Fruit fly (Drosophila melanogaster): ENCODE results near the gene CG31510.

The CG31510 gene

dm6 chr3R:25122736-25123211 lies at the start of gene CG31510, which contains the start of gene TTLL5 (continued):
- no peak for TF ChIP-seq CG13123 (GFP tag; optimal IDR thresholded peaks at IDR 0.05)
- no peak for TF ChIP-seq CG8478 (optimal IDR thresholded peaks at IDR 0.05)
- TF ChIP-seq CG4617 (GFP tag; optimal IDR thresholded peaks at IDR 0.05; ENCODE audit: borderline replicate concordance) = peak; percentile 49
- TF ChIP-seq CG30431 (GFP tag; optimal IDR thresholded peaks at IDR 0.05) = no peak
- TF ChIP-seq CG17912 (GFP tag; optimal IDR thresholded peaks at IDR 0.05) = no peak
- peak; percentile 42 for TF ChIP-seq Sox100B (GFP tag; optimal IDR thresholded peaks at IDR 0.05)
- TF ChIP-seq br (optimal IDR thresholded peaks at IDR 0.05) = no peak
- TF ChIP-seq ap (GFP tag; IDR thresholded peaks at IDR 0.05) = no peak
- no peak for TF ChIP-seq Hr51 (GFP tag; optimal IDR thresholded peaks at IDR 0.05)
- no peak for TF ChIP-seq Usf (GFP tag; optimal IDR thresholded peaks at IDR 0.05)
- no peak for TF ChIP-seq cg (GFP tag; optimal IDR thresholded peaks at IDR 0.05)
- TF ChIP-seq CG12942 (GFP tag; optimal IDR thresholded peaks at IDR 0.05) = no peak
- TF ChIP-seq MTF-1 (GFP tag; optimal IDR thresholded peaks at IDR 0.05; ENCODE audit: borderline replicate concordance) = no peak
- TF ChIP-seq ATbp (GFP tag; optimal IDR thresholded peaks at IDR 0.05) = no peak
- no peak for TF ChIP-seq tx (GFP tag; optimal IDR thresholded peaks at IDR 0.05)
- TF ChIP-seq trh (GFP tag; optimal IDR thresholded peaks at IDR 0.05) = no peak
- peak; percentile 69 for TF ChIP-seq CG30020 (tag; optimal IDR thresholded peaks at IDR 0.05)
- no peak; the same call in 1 of the 2 replicates for TF ChIP-seq CG1024 (GFP tag; IDR thresholded peaks at IDR 0.05)
- peak; percentile 72 for TF ChIP-seq Opbp (GFP tag; IDR thresholded peaks at IDR 0.05; ENCODE audit: partially characterized antibody)
- TF ChIP-seq CG11695 (GFP tag; IDR thresholded peaks at IDR 0.05) = peak; percentile 26; the same call in 1 of the 3 replicates
- no peak for TF ChIP-seq fu2 (GFP tag; optimal IDR thresholded peaks at IDR 0.05)
- TF ChIP-seq lmd (GFP tag; IDR thresholded peaks at IDR 0.05) = no peak
- no peak for TF ChIP-seq CkIIα-i1 (GFP tag; IDR thresholded peaks at IDR 0.05)
- no peak for TF ChIP-seq CG31365 (tag; optimal IDR thresholded peaks at IDR 0.05)
- no peak for TF ChIP-seq disco-r (GFP tag; optimal IDR thresholded peaks at IDR 0.05)
- TF ChIP-seq ind (GFP tag; optimal IDR thresholded peaks at IDR 0.05) = no peak
- no peak for TF ChIP-seq jumu (GFP tag; optimal IDR thresholded peaks at IDR 0.05)
- no peak for TF ChIP-seq h (optimal IDR thresholded peaks at IDR 0.05)
- TF ChIP-seq CG6854 (GFP tag; optimal IDR thresholded peaks at IDR 0.05) = no peak
- TF ChIP-seq az2 (GFP tag; optimal IDR thresholded peaks at IDR 0.05) = no peak
- peak; percentile 26; the same call in 1 of the 2 replicates for TF ChIP-seq nerfin-2 (GFP tag; IDR thresholded peaks at IDR 0.05; ENCODE audit: partially characterized antibody)
- no peak for TF ChIP-seq Bteb2 (GFP tag; optimal IDR thresholded peaks at IDR 0.05)
- no peak for TF ChIP-seq CG11085 (GFP tag; IDR thresholded peaks at IDR 0.05)
- TF ChIP-seq CG3726 (GFP tag; IDR thresholded peaks at IDR 0.05) = no peak
- TF ChIP-seq fd96Cb (tag; optimal IDR thresholded peaks at IDR 0.05) = no peak
- peak; percentile 13 for TF ChIP-seq CHES-1-like (GFP tag; optimal IDR thresholded peaks at IDR 0.05)
- TF ChIP-seq CG10147 (GFP tag; optimal IDR thresholded peaks at IDR 0.05) = no peak
- no peak for TF ChIP-seq CG17186 (GFP tag; optimal IDR thresholded peaks at IDR 0.05)
- no peak for TF ChIP-seq CG14667 (GFP tag; IDR thresholded peaks at IDR 0.05)
- TF ChIP-seq Deaf1 (tag; optimal IDR thresholded peaks at IDR 0.05) = no peak
- no peak for TF ChIP-seq CG17568 (GFP tag; optimal IDR thresholded peaks at IDR 0.05)
- no peak for TF ChIP-seq CG6813 (GFP tag; optimal IDR thresholded peaks at IDR 0.05)
- TF ChIP-seq Lpt (GFP tag; optimal IDR thresholded peaks at IDR 0.05) = no peak
- no peak for TF ChIP-seq HHEX (GFP tag; optimal IDR thresholded peaks at IDR 0.05)
- TF ChIP-seq esg (GFP tag; conservative IDR thresholded peaks at IDR 0.05) = no peak
- peak; percentile 99 for TF ChIP-seq MESR4 (GFP tag; optimal IDR thresholded peaks at IDR 0.05)
- TF ChIP-seq CG15479 (GFP tag; optimal IDR thresholded peaks at IDR 0.05) = no peak
- peak; percentile 17 for TF ChIP-seq zfh2 (GFP tag; optimal IDR thresholded peaks at IDR 0.05)
- TF ChIP-seq CG13424 (tag; optimal IDR thresholded peaks at IDR 0.05) = no peak
- no peak for TF ChIP-seq knrl (GFP tag; IDR thresholded peaks at IDR 0.05; ENCODE audit: partially characterized antibody)
- no peak for TF ChIP-seq CG7271 (tag; optimal IDR thresholded peaks at IDR 0.05)
- TF ChIP-seq CG6175 (GFP tag; IDR thresholded peaks at IDR 0.05) = no peak
